Worm (Caenorhabditis elegans) whole organism, L1 larva: ENCODE measurements around the gene F36D3.8.
A peak's percentile ranks its signal among the peaks of the same experiment; 100 is the strongest.

ENCODE experiments used
- C04F5.9 ChIP-seq: sonication (generic microtip); optimal IDR thresholded peaks from 2 replicates; lab custom pipeline; 2016; ENCODE audit warnings: missing genetic modification characterization, missing compliant biosample characterization
- C16A3.4 ChIP-seq: fragments of 150-350 bp; optimal IDR thresholded peaks from 2 replicates; lab custom pipeline; 2014; ENCODE audit warnings: missing biosample characterization, missing genetic modification characterization
- C34B4.2 ChIP-seq: sonication (generic microtip); optimal IDR thresholded peaks from 2 replicates; lab custom pipeline; 2017; ENCODE audit warnings: mild to moderate bottlenecking, missing genetic modification characterization, missing compliant biosample characterization
- Y116A8C.19 ChIP-seq: sonication (generic microtip); optimal IDR thresholded peaks from 2 replicates; lab custom pipeline; 2016; ENCODE audit warnings: missing compliant biosample characterization, missing genetic modification characterization, borderline replicate concordance
- aha-1 ChIP-seq: fragments of 150-350 bp; optimal IDR thresholded peaks from 2 replicates; lab custom pipeline; 2014; ENCODE audit warnings: missing biosample characterization, missing genetic modification characterization
- aly-2 ChIP-seq: fragments of 150-350 bp; optimal IDR thresholded peaks from 2 replicates; lab custom pipeline; 2014; ENCODE audit warnings: missing biosample characterization, missing genetic modification characterization
- ceh-82 ChIP-seq, 3 experiments: fragments of 150-350 bp in 1 of 3; sonication (generic microtip) in 2 of 3; optimal IDR thresholded peaks; 2 replicates each; lab custom pipeline; 2014 to 2017; ENCODE audit warnings: missing biosample characterization in 3 of 3, missing genetic modification characterization in 3 of 3
- ces-1 ChIP-seq: fragments of 150-350 bp; optimal IDR thresholded peaks from 2 replicates; lab custom pipeline; 2014; ENCODE audit warnings: missing biosample characterization, missing genetic modification reagents, missing genetic modification characterization
- dpl-1 ChIP-seq, 3 experiments: fragments of 150-350 bp in 2 of 3; sonication (generic microtip) in 1 of 3; optimal IDR thresholded peaks; 2 replicates each; lab custom pipeline; 2014 to 2017; ENCODE audit warnings: missing biosample characterization in 3 of 3, missing genetic modification characterization in 3 of 3, missing genetic modification reagents in 3 of 3
- dsc-1 ChIP-seq: sonication (generic microtip); optimal IDR thresholded peaks from 2 replicates; lab custom pipeline; 2016; ENCODE audit warnings: mild to moderate bottlenecking, missing genetic modification characterization, missing compliant biosample characterization
- efl-3 ChIP-seq: fragments of 200-800 bp; sonication (Bioruptor generic); optimal IDR thresholded peaks from 2 replicates; lab custom pipeline; 2018; ENCODE audit warnings: mild to moderate bottlenecking, missing genetic modification characterization, missing compliant biosample characterization
- egl-13 ChIP-seq: sonication (generic microtip); optimal IDR thresholded peaks from 2 replicates; lab custom pipeline; 2016; ENCODE audit warnings: missing genotype, missing genetic modification reagents, missing genetic modification characterization, missing compliant biosample characterization
- ets-5 ChIP-seq: fragments of 200-800 bp; sonication (Bioruptor generic); IDR thresholded peaks from 2 replicates; pipeline ENCODE4 v1.3.6; 2022; ENCODE audit warnings: missing genetic modification characterization, missing compliant biosample characterization
- fkh-8 ChIP-seq: sonication (generic microtip); optimal IDR thresholded peaks from 2 replicates; lab custom pipeline; 2016; ENCODE audit warnings: mild to moderate bottlenecking, missing genetic modification characterization, missing compliant biosample characterization
- grh-1 ChIP-seq: fragments of 200-800 bp; sonication (Bioruptor generic); IDR thresholded peaks from 2 replicates; pipeline ENCODE4 v1.3.6; 2022; ENCODE audit warnings: missing genetic modification reagents, missing genetic modification characterization, missing compliant biosample characterization
- hlh-4 ChIP-seq: sonication (generic microtip); optimal IDR thresholded peaks from 2 replicates; lab custom pipeline; 2016; ENCODE audit warnings: mild to moderate bottlenecking, missing genetic modification characterization, missing compliant biosample characterization
- irx-1 ChIP-seq: sonication (generic microtip); optimal IDR thresholded peaks from 2 replicates; lab custom pipeline; 2016; ENCODE audit warnings: missing genetic modification characterization, missing compliant biosample characterization
- isw-1 ChIP-seq: fragments of 200-800 bp; sonication (Bioruptor generic); IDR thresholded peaks from 2 replicates; pipeline ENCODE4 v1.3.6; 2022; ENCODE audit warnings: missing genetic modification characterization, missing compliant biosample characterization
- jun-1 ChIP-seq: fragments of 150-350 bp; optimal IDR thresholded peaks from 2 replicates; lab custom pipeline; 2014; ENCODE audit warnings: missing biosample characterization, missing genetic modification reagents, missing genetic modification characterization
- lin-13 ChIP-seq: fragments of 150-350 bp; optimal IDR thresholded peaks from 2 replicates; lab custom pipeline; 2014; ENCODE audit warnings: missing biosample characterization, missing genetic modification reagents, missing genetic modification characterization
- lin-15B ChIP-seq: fragments of 150-350 bp; sonication (generic microtip); optimal IDR thresholded peaks from 3 replicates; lab custom pipeline; 2014; ENCODE audit warnings: missing biosample characterization, missing genetic modification characterization
- lir-3 ChIP-seq: sonication (generic microtip); optimal IDR thresholded peaks from 2 replicates; lab custom pipeline; 2016; ENCODE audit warnings: mild to moderate bottlenecking, missing genetic modification characterization, moderate library complexity, missing compliant biosample characterization; ENCODE audit not compliant: poor library complexity
- lsy-2 ChIP-seq, 2 experiments: fragments of 150-350 bp; optimal IDR thresholded peaks; 2 replicates each; lab custom pipeline; 2014; ENCODE audit warnings: missing biosample characterization in 2 of 2, missing genetic modification characterization in 2 of 2
- mdl-1 ChIP-seq, 2 experiments: fragments of 150-350 bp; optimal IDR thresholded peaks; 2 replicates each; lab custom pipeline; 2014 to 2017; ENCODE audit warnings: missing biosample characterization in 2 of 2, missing genetic modification characterization in 2 of 2, inconsistent platforms in 1 of 2
- mef-2 ChIP-seq: fragments of 150-350 bp; optimal IDR thresholded peaks from 2 replicates; lab custom pipeline; 2014; ENCODE audit warnings: missing biosample characterization, missing genetic modification characterization
- nhr-11 ChIP-seq: fragments of 150-350 bp; optimal IDR thresholded peaks from 2 replicates; lab custom pipeline; 2014; ENCODE audit warnings: missing biosample characterization, missing genetic modification characterization
- nhr-19 ChIP-seq: fragments of 200-800 bp; sonication (Bioruptor generic); conservative IDR thresholded peaks from 2 replicates; pipeline ENCODE4 v1.3.6; 2022; ENCODE audit warnings: missing genetic modification characterization, missing compliant biosample characterization
- nhr-237 ChIP-seq: fragments of 150-350 bp; optimal IDR thresholded peaks from 2 replicates; lab custom pipeline; 2014; ENCODE audit warnings: missing biosample characterization, missing genetic modification characterization
- nhr-71 ChIP-seq: sonication (generic microtip); optimal IDR thresholded peaks from 2 replicates; lab custom pipeline; 2016; ENCODE audit warnings: mild to moderate bottlenecking, missing genetic modification characterization, moderate library complexity, missing compliant biosample characterization
- nhr-76 ChIP-seq: sonication (generic microtip); optimal IDR thresholded peaks from 2 replicates; lab custom pipeline; 2017; ENCODE audit warnings: missing biosample characterization, missing genetic modification characterization
- nhr-84 ChIP-seq: sonication (generic microtip); optimal IDR thresholded peaks from 2 replicates; lab custom pipeline; 2017; ENCODE audit warnings: missing biosample characterization, missing genetic modification characterization
- nhr-90 ChIP-seq: sonication (generic microtip); optimal IDR thresholded peaks from 2 replicates; lab custom pipeline; 2016; ENCODE audit warnings: mild to moderate bottlenecking, missing genetic modification characterization, missing compliant biosample characterization; ENCODE audit not compliant: poor library complexity
- pax-3 ChIP-seq: fragments of 200-800 bp; sonication (Bioruptor generic); optimal IDR thresholded peaks from 2 replicates; lab custom pipeline; 2018; ENCODE audit warnings: mild to moderate bottlenecking, missing genetic modification characterization, moderate library complexity, missing compliant biosample characterization
- snpc-4 ChIP-seq: fragments of 150-350 bp; optimal IDR thresholded peaks from 2 replicates; lab custom pipeline; 2014; ENCODE audit warnings: missing biosample characterization, missing genetic modification characterization
- sox-4 ChIP-seq: sonication (generic microtip); optimal IDR thresholded peaks from 2 replicates; lab custom pipeline; 2016; ENCODE audit warnings: missing genetic modification characterization, missing compliant biosample characterization
- swsn-7 ChIP-seq: sonication (generic microtip); optimal IDR thresholded peaks from 2 replicates; lab custom pipeline; 2016; ENCODE audit warnings: missing genetic modification characterization, missing compliant biosample characterization
- tbx-2 ChIP-seq: sonication (generic microtip); optimal IDR thresholded peaks from 2 replicates; lab custom pipeline; 2016; ENCODE audit warnings: missing genetic modification characterization, missing compliant biosample characterization
- unc-130 ChIP-seq: fragments of 150-350 bp; optimal IDR thresholded peaks from 2 replicates; lab custom pipeline; 2017; ENCODE audit warnings: missing biosample characterization, missing genetic modification characterization, inconsistent platforms
- unc-30 ChIP-seq: sonication (generic microtip); optimal IDR thresholded peaks from 2 replicates; lab custom pipeline; 2017; ENCODE audit warnings: missing biosample characterization, missing genetic modification characterization
- unc-62 ChIP-seq: fragments of 150-350 bp; optimal IDR thresholded peaks from 2 replicates; lab custom pipeline; 2014; ENCODE audit warnings: missing biosample characterization, missing genetic modification reagents, missing genetic modification characterization
- unc-86 ChIP-seq: sonication (generic microtip); optimal IDR thresholded peaks from 2 replicates; lab custom pipeline; 2016; ENCODE audit warnings: missing genetic modification characterization, missing compliant biosample characterization
- vab-15 ChIP-seq: sonication (generic microtip); optimal IDR thresholded peaks from 2 replicates; lab custom pipeline; 2017; ENCODE audit warnings: missing genotype, mild to moderate bottlenecking, missing genetic modification characterization, missing compliant biosample characterization
- zag-1 ChIP-seq: fragments of 150-350 bp; optimal IDR thresholded peaks from 2 replicates; lab custom pipeline; 2014; ENCODE audit warnings: missing biosample characterization, missing genetic modification characterization
- ztf-4 ChIP-seq: fragments of 150-350 bp; optimal IDR thresholded peaks from 2 replicates; lab custom pipeline; 2014; ENCODE audit warnings: missing biosample characterization, missing genetic modification characterization

The F36D3.8 gene

ce11 chrV:16537908-16538446, 11.0 kb downstream of the F36D3.8 start, which contains the start of gene Y32B12B.2 (continued):
- TF ChIP-seq isw-1 (GFP tag; lab: Robert Waterston, UW) (peak; percentile 42; the same call in 1 of the 2 replicates), C16A3.4 (tag; lab: Kevin White, UChicago) (peak; percentile 46), lsy-2 (tag; optimal IDR thresholded peaks at IDR 0.05; lab: Kevin White, UChicago) (peak; percentile 96 to 98), ceh-82 (tag; optimal IDR thresholded peaks at IDR 0.05; lab: Kevin White, UChicago) (peak; percentile 43 to 56 (median 45)), tbx-2 (tag; lab: Kevin White, UChicago) (peak; percentile 65), ets-5 (no peak), unc-130 (tag; lab: Kevin White, UChicago) (peak; percentile 8), lir-3 (tag; lab: Kevin White, UChicago) (no peak), pax-3 (tag; lab: Kevin White, UChicago) (peak; percentile 49), ces-1 (GFP tag; lab: Kevin White, UChicago) (no peak), mdl-1 (tag; optimal IDR thresholded peaks at IDR 0.05; lab: Kevin White, UChicago) (peak in 1 of 2 experiments; percentile 20), nhr-84 (tag; lab: Kevin White, UChicago) (no peak), grh-1 (0 out of 2 replicates have a peak, but pooled peaks have one; percentile 49), dsc-1 (peak; percentile 58), snpc-4 (tag; lab: Kevin White, UChicago) (peak; percentile 63), irx-1 (tag; lab: Kevin White, UChicago) (peak; percentile 47), aha-1 (tag; lab: Kevin White, UChicago) (no peak)

- TF ChIP-seq nhr-71 (tag; lab: Kevin White, UChicago) (no peak), nhr-11 (tag; lab: Kevin White, UChicago) (no peak), nhr-76 (no peak), tbx-2 (tag; lab: Kevin White, UChicago) (no peak), lin-15B (tag; lab: Kevin White, UChicago) (no peak), nhr-237 (tag; lab: Kevin White, UChicago) (no peak), ets-5 (no peak), nhr-19 (GFP tag; lab: Robert Waterston, UW) (no peak), unc-130 (tag; lab: Kevin White, UChicago) (no peak), nhr-90 (no peak), hlh-4 (tag; lab: Kevin White, UChicago) (no peak), lin-13 (GFP tag; lab: Kevin White, UChicago) (no peak), jun-1 (tag; lab: Kevin White, UChicago) (no peak), aha-1 (tag; lab: Kevin White, UChicago) (no peak), vab-15 (no peak), C04F5.9 (no peak)
Observed at ce11 chrV:16539666-16540065, 12.7 kb downstream of the F36D3.8 start.

ce11 chrV:16540657-16541056, 13.7 kb downstream of the F36D3.8 start:
- TF ChIP-seq nhr-76 = no peak
- TF ChIP-seq irx-1 (tag; lab: Kevin White, UChicago) = no peak
- no peak for TF ChIP-seq unc-62 (GFP tag; lab: Kevin White, UChicago)
- no peak for TF ChIP-seq hlh-4 (tag; lab: Kevin White, UChicago)
- TF ChIP-seq unc-86 (tag; lab: Kevin White, UChicago) = no peak
- TF ChIP-seq, all 84 proteins: peak for 0

- no peak for TF ChIP-seq aly-2 (tag; lab: Kevin White, UChicago)
- no peak for TF ChIP-seq C16A3.4 (tag; lab: Kevin White, UChicago)
- no peak for TF ChIP-seq dpl-1 (GFP tag; optimal IDR thresholded peaks at IDR 0.05; lab: Kevin White, UChicago)
- no peak for TF ChIP-seq egl-13 (tag; lab: Kevin White, UChicago)
- TF ChIP-seq lin-15B (tag; lab: Kevin White, UChicago) = no peak
- no peak for TF ChIP-seq nhr-237 (tag; lab: Kevin White, UChicago)
- no peak for TF ChIP-seq zag-1 (tag; lab: Kevin White, UChicago)
- TF ChIP-seq lin-13 (GFP tag; lab: Kevin White, UChicago) = no peak
- TF ChIP-seq C34B4.2 = no peak
- no peak for TF ChIP-seq efl-3 (GFP tag; lab: Kevin White, UChicago)
- TF ChIP-seq swsn-7 (tag; lab: Kevin White, UChicago) = no peak
- no peak for TF ChIP-seq sox-4 (tag; lab: Kevin White, UChicago)
- no peak for TF ChIP-seq fkh-8 (tag; lab: Kevin White, UChicago)
- no peak for TF ChIP-seq mef-2 (tag; lab: Kevin White, UChicago)
- no peak for TF ChIP-seq vab-15
- no peak for TF ChIP-seq ztf-4
- TF ChIP-seq unc-30 (tag; lab: Kevin White, UChicago) = no peak
- TF ChIP-seq Y116A8C.19 (tag; lab: Kevin White, UChicago) = no peak
Observed at ce11 chrV:16550680-16551079, 23.7 kb downstream of the F36D3.8 start, which contains the start of gene srbc-65. srbc-65 (plus strand) TSS chrV:16550980.
